Fruit fly (Drosophila melanogaster) whole organism, embryonic: Measurements from ENCODE around the gene CG13407.

Experiments
- Antp ChIP-seq: fragments of 200-800 bp; sonication (Bioruptor generic); optimal IDR thresholded peaks from 3 replicates; lab custom pipeline; 2016; ENCODE audit warnings: missing biosample characterization, missing genetic modification characterization
- Asciz ChIP-seq: fragments of 200-800 bp; sonication (Bioruptor generic); optimal IDR thresholded peaks from 2 replicates; lab custom pipeline; 2017; ENCODE audit warnings: missing biosample characterization, mild to moderate bottlenecking, missing genetic modification characterization, missing genetic modification reagents
- BEAF-32 ChIP-seq: fragments of 200-800 bp; sonication (Bioruptor generic); optimal IDR thresholded peaks from 3 replicates; lab custom pipeline; 2017; ENCODE audit warnings: missing biosample characterization, missing genetic modification characterization, mild to moderate bottlenecking, moderate library complexity, missing genetic modification reagents
- Bdp1 ChIP-seq: fragments of 200-800 bp; sonication (Bioruptor generic); optimal IDR thresholded peaks from 3 replicates; lab custom pipeline; 2016; ENCODE audit warnings: missing biosample characterization, missing genetic modification characterization
- Bteb2 ChIP-seq: fragments of 200-800 bp; sonication (Bioruptor generic); optimal IDR thresholded peaks from 2 replicates; lab custom pipeline; 2016; ENCODE audit warnings: missing biosample characterization, missing genetic modification characterization
- C15 ChIP-seq: fragments of 200-800 bp; sonication (Bioruptor generic); IDR thresholded peaks from 3 replicates; pipeline ENCODE4 v1.3.6; 2022; ENCODE audit warnings: missing biosample characterization, missing genetic modification characterization
- CG10209 ChIP-seq: fragments of 200-800 bp; sonication (Bioruptor generic); optimal IDR thresholded peaks from 3 replicates; lab custom pipeline; 2017; ENCODE audit warnings: missing biosample characterization, mild to moderate bottlenecking, missing genetic modification characterization, missing genetic modification reagents
- CG11085 ChIP-seq: fragments of 200-800 bp; sonication (Bioruptor generic); IDR thresholded peaks from 2 replicates; pipeline ENCODE4 v1.3.6; 2022; ENCODE audit warnings: missing biosample characterization, missing genetic modification characterization
- CG11456 ChIP-seq: fragments of 200-800 bp; sonication (Bioruptor generic); IDR thresholded peaks from 3 replicates; pipeline ENCODE4 v1.3.6; 2022; ENCODE audit warnings: missing biosample characterization, missing genetic modification characterization
- CG13424 ChIP-seq: fragments of 200-800 bp; sonication (Bioruptor generic); optimal IDR thresholded peaks from 2 replicates; lab custom pipeline; 2019; ENCODE audit warnings: missing biosample characterization, mild to moderate bottlenecking, missing genetic modification characterization, moderate library complexity
- CG13624 ChIP-seq: fragments of 200-800 bp; sonication (Bioruptor generic); optimal IDR thresholded peaks from 2 replicates; lab custom pipeline; 2016; ENCODE audit warnings: missing biosample characterization, missing genetic modification characterization
- CG14710 ChIP-seq: fragments of 200-800 bp; sonication (Bioruptor generic); optimal IDR thresholded peaks from 3 replicates; lab custom pipeline; 2019; ENCODE audit warnings: missing biosample characterization, mild to moderate bottlenecking, missing genetic modification characterization, moderate library complexity
- CG14965 ChIP-seq: fragments of 200-800 bp; sonication (Bioruptor generic); optimal IDR thresholded peaks from 2 replicates; lab custom pipeline; 2016; ENCODE audit warnings: missing biosample characterization, missing genetic modification characterization, borderline replicate concordance
- CG16815 ChIP-seq: fragments of 200-800 bp; sonication (Bioruptor generic); optimal IDR thresholded peaks from 3 replicates; lab custom pipeline; 2017; ENCODE audit warnings: missing biosample characterization, mild to moderate bottlenecking, missing genetic modification characterization
- CG17829 ChIP-seq: fragments of 200-800 bp; optimal IDR thresholded peaks from 2 replicates; lab custom pipeline; 2019; ENCODE audit warnings: missing biosample characterization, mild to moderate bottlenecking, missing genetic modification characterization, moderate library complexity
- CG18476 ChIP-seq: fragments of 200-800 bp; sonication (Bioruptor generic); optimal IDR thresholded peaks from 2 replicates; lab custom pipeline; 2016; ENCODE audit warnings: missing biosample characterization, mild to moderate bottlenecking, missing genetic modification characterization
- CG30020 ChIP-seq: fragments of 200-800 bp; optimal IDR thresholded peaks from 2 replicates; lab custom pipeline; 2019; ENCODE audit warnings: missing biosample characterization, mild to moderate bottlenecking, missing genetic modification characterization, moderate library complexity
- CG32772 ChIP-seq: fragments of 200-800 bp; sonication (Bioruptor generic); IDR thresholded peaks from 2 replicates; pipeline ENCODE4 v1.3.6; 2022; ENCODE audit warnings: missing biosample characterization, missing genetic modification characterization
- CG34422 ChIP-seq: fragments of 200-800 bp; sonication (Bioruptor generic); IDR thresholded peaks from 3 replicates; pipeline ENCODE4 v1.3.6; 2022; ENCODE audit warnings: missing biosample characterization, missing genetic modification characterization
- CG3995 ChIP-seq: fragments of 200-800 bp; sonication (Bioruptor generic); optimal IDR thresholded peaks from 3 replicates; lab custom pipeline; 2016; ENCODE audit warnings: missing biosample characterization, missing genetic modification characterization
- CG4360 ChIP-seq: fragments of 200-800 bp; sonication (Bioruptor generic); IDR thresholded peaks from 2 replicates; pipeline ENCODE4 v1.3.6; 2022; ENCODE audit warnings: missing biosample characterization, missing genetic modification characterization
- CG5180 ChIP-seq: fragments of 200-800 bp; sonication (Bioruptor generic); optimal IDR thresholded peaks from 3 replicates; lab custom pipeline; 2017; ENCODE audit warnings: missing biosample characterization, missing genetic modification characterization, mild to moderate bottlenecking, moderate library complexity, missing genetic modification reagents
- CG7372 ChIP-seq: fragments of 200-800 bp; sonication (Bioruptor generic); IDR thresholded peaks from 2 replicates; pipeline ENCODE4 v1.3.6; 2022; ENCODE audit warnings: missing biosample characterization, missing genetic modification characterization
- CG7928 ChIP-seq: fragments of 200-800 bp; sonication (Bioruptor generic); optimal IDR thresholded peaks from 2 replicates; lab custom pipeline; 2017; ENCODE audit warnings: missing biosample characterization, mild to moderate bottlenecking, missing genetic modification characterization
- CG8281 ChIP-seq: fragments of 200-800 bp; sonication (Bioruptor generic); optimal IDR thresholded peaks from 2 replicates; lab custom pipeline; 2018; ENCODE audit warnings: missing biosample characterization, mild to moderate bottlenecking, missing genetic modification characterization, moderate library complexity
- CG9876 ChIP-seq: fragments of 200-800 bp; sonication (Bioruptor generic); optimal IDR thresholded peaks from 2 replicates; lab custom pipeline; 2016; ENCODE audit warnings: missing biosample characterization, missing genetic modification characterization
- CTCF ChIP-seq: fragments of 200-800 bp; sonication (Bioruptor generic); optimal IDR thresholded peaks from 2 replicates; lab custom pipeline; 2017; ENCODE audit warnings: missing biosample characterization, mild to moderate bottlenecking, missing genetic modification characterization, moderate library complexity
- Dref ChIP-seq: fragments of 200-800 bp; sonication (Bioruptor generic); IDR thresholded peaks from 2 replicates; pipeline ENCODE4 v1.3.6; 2022; ENCODE audit warnings: missing biosample characterization, missing genetic modification characterization
- E2f1 ChIP-seq: fragments of 200-800 bp; sonication (Bioruptor generic); IDR thresholded peaks from 2 replicates; pipeline ENCODE4 v1.3.6; 2022; ENCODE audit warnings: missing biosample characterization, missing genetic modification characterization
- MESR4 ChIP-seq: fragments of 200-800 bp; sonication (Bioruptor generic); optimal IDR thresholded peaks from 2 replicates; lab custom pipeline; 2018; ENCODE audit warnings: missing biosample characterization, mild to moderate bottlenecking, missing genetic modification characterization, moderate library complexity
- Mes4 ChIP-seq: fragments of 200-800 bp; sonication (Bioruptor generic); optimal IDR thresholded peaks from 2 replicates; lab custom pipeline; 2016; ENCODE audit warnings: missing biosample characterization, missing genetic modification characterization
- Six4 ChIP-seq: fragments of 200-800 bp; sonication (Bioruptor generic); optimal IDR thresholded peaks from 2 replicates; lab custom pipeline; 2016; ENCODE audit warnings: missing biosample characterization, missing genetic modification characterization
- Spps ChIP-seq: fragments of 200-800 bp; sonication (Bioruptor generic); optimal IDR thresholded peaks from 2 replicates; lab custom pipeline; 2018; ENCODE audit warnings: missing biosample characterization, mild to moderate bottlenecking, missing genetic modification characterization
- Taf1 ChIP-seq: fragments of 200-800 bp; sonication (Bioruptor generic); IDR thresholded peaks from 2 replicates; pipeline ENCODE4 v1.3.6; 2022; ENCODE audit warnings: missing biosample characterization, missing genetic modification characterization
- Usf ChIP-seq: fragments of 200-800 bp; sonication (Bioruptor generic); optimal IDR thresholded peaks from 2 replicates; lab custom pipeline; 2017; ENCODE audit warnings: missing genotype, missing biosample characterization, missing genetic modification characterization
- ab ChIP-seq: fragments of 200-800 bp; sonication (Bioruptor generic); optimal IDR thresholded peaks from 2 replicates; lab custom pipeline; 2016; ENCODE audit warnings: missing biosample characterization, missing genetic modification characterization
- br ChIP-seq: fragments of >200 bp; optimal IDR thresholded peaks from 2 replicates; lab custom pipeline; 2017
- fd3F ChIP-seq: fragments of 200-800 bp; sonication (Bioruptor generic); optimal IDR thresholded peaks from 2 replicates; lab custom pipeline; 2018; ENCODE audit warnings: missing biosample characterization, mild to moderate bottlenecking, missing genetic modification characterization, moderate library complexity
- fd64A ChIP-seq: fragments of 200-800 bp; sonication (Bioruptor generic); optimal IDR thresholded peaks from 3 replicates; lab custom pipeline; 2018; ENCODE audit warnings: missing biosample characterization, mild to moderate bottlenecking, missing genetic modification characterization
- gcm ChIP-seq: fragments of 200-800 bp; sonication (Bioruptor generic); optimal IDR thresholded peaks from 2 replicates; lab custom pipeline; 2019; ENCODE audit warnings: missing biosample characterization, mild to moderate bottlenecking, missing genetic modification characterization, moderate library complexity
- grn ChIP-seq: fragments of 200-800 bp; sonication (Bioruptor generic); optimal IDR thresholded peaks from 3 replicates; lab custom pipeline; 2017; ENCODE audit warnings: missing biosample characterization, missing genetic modification characterization
- gsb-n ChIP-seq: fragments of 200-800 bp; sonication (Bioruptor generic); optimal IDR thresholded peaks from 3 replicates; lab custom pipeline; 2018; ENCODE audit warnings: missing biosample characterization, mild to moderate bottlenecking, missing genetic modification characterization
- h ChIP-seq: fragments of >200 bp; optimal IDR thresholded peaks from 2 replicates; lab custom pipeline; 2017
- lilli ChIP-seq: fragments of 200-800 bp; sonication (Bioruptor generic); optimal IDR thresholded peaks from 3 replicates; lab custom pipeline; 2016; ENCODE audit warnings: missing biosample characterization, missing genetic modification characterization
- nerfin-2 ChIP-seq: fragments of 200-800 bp; sonication (Bioruptor generic); IDR thresholded peaks from 2 replicates; pipeline ENCODE4 v1.3.6; 2022; ENCODE audit warnings: missing biosample characterization, missing genetic modification characterization; ENCODE audit not compliant: partially characterized antibody
- pan ChIP-seq, 4 experiments: fragments of >200 bp in 3 of 4; fragments of 200-800 bp in 1 of 4; sonication (Bioruptor generic) in 1 of 4; optimal IDR thresholded peaks in 3 of 4; IDR thresholded peaks in 1 of 4; 2 replicates each; pipeline versions ENCODE4 v1.3.6 to Lab custom; 2017 to 2022; ENCODE audit warnings: missing biosample characterization in 2 of 4, missing genetic modification characterization in 2 of 4, mixed read lengths in 1 of 4
- pzg ChIP-seq: fragments of 200-800 bp; sonication (Bioruptor generic); optimal IDR thresholded peaks from 3 replicates; lab custom pipeline; 2018; ENCODE audit warnings: missing biosample characterization, mild to moderate bottlenecking, missing genetic modification characterization, moderate library complexity
- sima ChIP-seq: fragments of 200-800 bp; sonication (Bioruptor generic); optimal IDR thresholded peaks from 2 replicates; lab custom pipeline; 2016; ENCODE audit warnings: missing biosample characterization, missing genetic modification characterization
- tio ChIP-seq: fragments of 200-800 bp; sonication (Bioruptor generic); optimal IDR thresholded peaks from 2 replicates; lab custom pipeline; 2017; ENCODE audit warnings: missing biosample characterization, missing genetic modification characterization, inconsistent platforms
- tna ChIP-seq: fragments of 200-800 bp; sonication (Bioruptor generic); IDR thresholded peaks from 2 replicates; pipeline ENCODE4 v1.3.6; 2022; ENCODE audit warnings: missing biosample characterization, missing genetic modification characterization; ENCODE audit not compliant: partially characterized antibody
- ttk ChIP-seq: fragments of 200-800 bp; sonication (Bioruptor generic); IDR thresholded peaks from 2 replicates; pipeline ENCODE4 v2.1.2; 2022; ENCODE audit warnings: missing biosample characterization, missing genetic modification characterization
- vfl ChIP-seq: fragments of 200-800 bp; sonication (Bioruptor generic); optimal IDR thresholded peaks from 2 replicates; lab custom pipeline; 2016; ENCODE audit warnings: missing biosample characterization, missing genetic modification characterization

CG13407 gene

DNA sequence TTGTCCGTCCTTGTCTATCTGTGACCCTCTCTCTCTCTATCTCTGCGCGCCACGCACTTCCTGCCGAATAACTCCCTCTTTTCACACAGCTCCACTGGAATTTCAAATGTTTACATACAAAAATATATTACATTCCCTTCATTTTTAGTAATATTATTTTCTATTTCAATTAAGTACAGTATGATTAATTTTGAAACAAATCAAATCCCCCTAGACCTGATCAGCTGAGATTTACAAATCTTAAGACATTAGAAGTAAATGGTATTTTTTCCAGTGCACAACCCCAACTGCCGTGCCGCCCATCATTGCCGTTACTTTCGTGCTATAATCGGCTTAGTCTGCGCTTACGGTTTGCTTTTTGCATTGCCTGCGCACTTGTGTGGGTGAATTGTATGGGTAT, 5.1 kb downstream of the CG13407 start (continued):
- no peak for TF ChIP-seq MESR4 (GFP tag; lab: Kevin White, UChicago)
- TF ChIP-seq fd3F (GFP tag; lab: Kevin White, UChicago): peak; percentile 26
- TF ChIP-seq pan (optimal IDR thresholded peaks at IDR 0.05; lab: Kevin White, UChicago): no peak
- peak in 1 of 2 experiments; percentile 68 for TF ChIP-seq pan (GFP tag; optimal IDR thresholded peaks at IDR 0.05 in 1 of 2, IDR thresholded peaks at IDR 0.05 in 1 of 2)
- no peak for TF ChIP-seq CG13624 (GFP tag; lab: Kevin White, UChicago)
- no peak for TF ChIP-seq CG11085
- TF ChIP-seq Antp (GFP tag; lab: Kevin White, UChicago): no peak
- TF ChIP-seq CG7372 (GFP tag; lab: Robert Waterston, UW): 0 out of 2 replicates have a peak, but pooled peaks have one; percentile 29
- TF ChIP-seq CG17829: no peak
- no peak for TF ChIP-seq Taf1 (GFP tag; lab: Robert Waterston, UW)
- peak; percentile 14 for TF ChIP-seq CG5180 (GFP tag; lab: Kevin White, UChicago)
- TF ChIP-seq Mes4 (GFP tag; lab: Kevin White, UChicago): no peak
- TF ChIP-seq CG14965: no peak
- TF ChIP-seq ttk (GFP tag; lab: Robert Waterston, UW): peak; percentile 58; the same call in 1 of the 2 replicates
- no peak for TF ChIP-seq CG34422 (GFP tag; lab: Robert Waterston, UW)
- no peak for TF ChIP-seq CG7928 (GFP tag; lab: Kevin White, UChicago)
- no peak for TF ChIP-seq pzg
- no peak for TF ChIP-seq Usf
- TF ChIP-seq lilli: peak; percentile 35
- no peak for TF ChIP-seq Bdp1 (GFP tag; lab: Kevin White, UChicago)
- peak; percentile 48; the same call in 1 of the 2 replicates for TF ChIP-seq E2f1
- TF ChIP-seq h: no peak
- peak; percentile 58 for TF ChIP-seq CG13424
- no peak for TF ChIP-seq nerfin-2 (GFP tag; lab: Robert Waterston, UW)
- no peak for TF ChIP-seq CG4360 (GFP tag; lab: Robert Waterston, UW)
- no peak for TF ChIP-seq CG3995 (GFP tag; lab: Kevin White, UChicago)
- no peak for TF ChIP-seq C15 (GFP tag; lab: Robert Waterston, UW)
- no peak for TF ChIP-seq ab
- no peak for TF ChIP-seq br (lab: Kevin White, UChicago)
- TF ChIP-seq CG18476 (GFP tag; lab: Kevin White, UChicago): peak; percentile 14
- no peak for TF ChIP-seq Dref (GFP tag; lab: Robert Waterston, UW)
- TF ChIP-seq CG10209: peak; percentile 23
- no peak for TF ChIP-seq CG30020 (tag; lab: Kevin White, UChicago)
- TF ChIP-seq Bteb2 (GFP tag; lab: Kevin White, UChicago): no peak
- no peak for TF ChIP-seq fd64A (GFP tag; lab: Kevin White, UChicago)
- TF ChIP-seq CTCF: no peak
- no peak for TF ChIP-seq CG14710 (tag; lab: Kevin White, UChicago)
- TF ChIP-seq CG11456: no peak
- no peak for TF ChIP-seq CG9876 (GFP tag; lab: Kevin White, UChicago)
- no peak for TF ChIP-seq gsb-n (tag; lab: Kevin White, UChicago)
- no peak for TF ChIP-seq Spps (tag; lab: Kevin White, UChicago)
- no peak for TF ChIP-seq CG16815
- TF ChIP-seq BEAF-32: no peak
- TF ChIP-seq tio: no peak
- no peak for TF ChIP-seq gcm (GFP tag; lab: Kevin White, UChicago)
- TF ChIP-seq grn (GFP tag; lab: Kevin White, UChicago): no peak
- TF ChIP-seq sima (GFP tag; lab: Kevin White, UChicago): no peak
- TF ChIP-seq vfl: no peak
- TF ChIP-seq Six4 (GFP tag; lab: Kevin White, UChicago): peak; percentile 8
- no peak for TF ChIP-seq CG32772
- peak; percentile 37 for TF ChIP-seq Asciz
- no peak for TF ChIP-seq tna (GFP tag; lab: Robert Waterston, UW)
- no peak for TF ChIP-seq CG8281 (tag; lab: Kevin White, UChicago)
